Fruit fly (Drosophila melanogaster) whole organism, embryonic: ENCODE measurements around the gene ec.

Experiments used
- CG13424 ChIP-seq: fragments of 200-800 bp; sonication (Bioruptor generic); optimal IDR thresholded peaks from 2 replicates; lab custom pipeline; 2019; ENCODE audit warnings: missing biosample characterization, mild to moderate bottlenecking, missing genetic modification characterization, moderate library complexity
- CG17328 ChIP-seq: fragments of 200-800 bp; sonication (Bioruptor generic); IDR thresholded peaks from 2 replicates; pipeline ENCODE4 v1.3.6; 2022; ENCODE audit warnings: missing biosample characterization, missing genetic modification characterization
- CG17385 ChIP-seq: fragments of 200-800 bp; sonication (Bioruptor generic); optimal IDR thresholded peaks from 3 replicates; lab custom pipeline; 2018; ENCODE audit warnings: missing biosample characterization, mild to moderate bottlenecking, missing genetic modification characterization
- CG17612 ChIP-seq: fragments of 200-800 bp; sonication (Bioruptor generic); IDR thresholded peaks from 2 replicates; pipeline ENCODE4 v1.3.6; 2022; ENCODE audit warnings: missing biosample characterization, missing genetic modification characterization
- CG1832 ChIP-seq: fragments of 200-800 bp; sonication (Bioruptor generic); optimal IDR thresholded peaks from 2 replicates; lab custom pipeline; 2017; ENCODE audit warnings: missing biosample characterization, mild to moderate bottlenecking, missing genetic modification characterization, inconsistent platforms
- CG18599 ChIP-seq: fragments of 200-800 bp; sonication (Bioruptor generic); optimal IDR thresholded peaks from 3 replicates; lab custom pipeline; 2017; ENCODE audit warnings: missing biosample characterization, missing genetic modification characterization, mild to moderate bottlenecking, moderate library complexity, missing genetic modification reagents
- CG2712 ChIP-seq: fragments of 200-800 bp; optimal IDR thresholded peaks from 3 replicates; lab custom pipeline; 2019; ENCODE audit warnings: missing biosample characterization, mild to moderate bottlenecking, missing genetic modification characterization, moderate library complexity
- CG32532 ChIP-seq: fragments of 200-800 bp; sonication (Bioruptor generic); IDR thresholded peaks from 2 replicates; pipeline ENCODE4 v1.3.6; 2022; ENCODE audit warnings: missing biosample characterization, missing genetic modification characterization
- CG4617 ChIP-seq: fragments of 200-800 bp; sonication (Bioruptor generic); optimal IDR thresholded peaks from 3 replicates; lab custom pipeline; 2016; ENCODE audit warnings: missing biosample characterization, missing genetic modification characterization, borderline replicate concordance
- CG6683 ChIP-seq: fragments of 200-800 bp; sonication (Bioruptor generic); optimal IDR thresholded peaks from 2 replicates; lab custom pipeline; 2017; ENCODE audit warnings: missing biosample characterization, mild to moderate bottlenecking, missing genetic modification characterization, missing genetic modification reagents
- CG8944 ChIP-seq: fragments of 200-800 bp; sonication (Bioruptor generic); optimal IDR thresholded peaks from 3 replicates; lab custom pipeline; 2016; ENCODE audit warnings: missing biosample characterization, missing genetic modification characterization
- D19A ChIP-seq: fragments of 200-800 bp; optimal IDR thresholded peaks from 3 replicates; lab custom pipeline; 2019; ENCODE audit warnings: missing biosample characterization, mild to moderate bottlenecking, missing genetic modification characterization, moderate library complexity
- Dip3 ChIP-seq: fragments of 200-800 bp; sonication (Bioruptor generic); optimal IDR thresholded peaks from 3 replicates; lab custom pipeline; 2016; ENCODE audit warnings: missing biosample characterization, missing genetic modification characterization
- Dll ChIP-seq: fragments of 200-800 bp; sonication (Bioruptor generic); IDR thresholded peaks from 4 replicates; pipeline ENCODE4 v1.3.6; 2022; ENCODE audit warnings: missing biosample characterization, missing genetic modification characterization; ENCODE audit not compliant: partially characterized antibody
- HLH54F ChIP-seq: fragments of 200-800 bp; sonication (Bioruptor generic); optimal IDR thresholded peaks from 3 replicates; lab custom pipeline; 2016; ENCODE audit warnings: missing biosample characterization, missing genetic modification characterization
- Hr3 ChIP-seq: fragments of 200-800 bp; sonication (Bioruptor generic); optimal IDR thresholded peaks from 3 replicates; lab custom pipeline; 2016; ENCODE audit warnings: missing biosample characterization, missing genetic modification characterization
- Lhr ChIP-seq: fragments of 200-800 bp; sonication (Bioruptor generic); optimal IDR thresholded peaks from 3 replicates; lab custom pipeline; 2017; ENCODE audit warnings: mild to moderate bottlenecking, missing biosample characterization, missing genetic modification reagents, missing genetic modification characterization
- Med ChIP-seq: fragments of 200-800 bp; sonication (Bioruptor generic); peaks from one replicate; lab custom pipeline; 2016; ENCODE audit warnings: missing biosample characterization, missing genetic modification characterization, mild to moderate bottlenecking, inconsistent platforms, moderate library complexity
- NK7.1 ChIP-seq: fragments of 200-800 bp; sonication (Bioruptor generic); optimal IDR thresholded peaks from 3 replicates; lab custom pipeline; 2016; ENCODE audit warnings: missing biosample characterization, missing genetic modification characterization
- Nf-YC ChIP-seq: fragments of 200-800 bp; optimal IDR thresholded peaks from 3 replicates; lab custom pipeline; 2019; ENCODE audit warnings: missing biosample characterization, mild to moderate bottlenecking, missing genetic modification characterization, moderate library complexity
- Pdp1 ChIP-seq, 2 experiments: fragments of 200-800 bp; sonication (Bioruptor generic); optimal IDR thresholded peaks; 3 replicates each; lab custom pipeline; 2016; ENCODE audit warnings: missing biosample characterization in 2 of 2, missing genetic modification characterization in 2 of 2, mild to moderate bottlenecking in 1 of 2, moderate library complexity in 1 of 2
- Side ChIP-seq: fragments of 200-800 bp; sonication (Bioruptor generic); optimal IDR thresholded peaks from 2 replicates; lab custom pipeline; 2016; ENCODE audit warnings: missing biosample characterization, missing genetic modification characterization
- Ssrp ChIP-seq: fragments of 200-800 bp; sonication (Bioruptor generic); optimal IDR thresholded peaks from 2 replicates; lab custom pipeline; 2018; ENCODE audit warnings: missing biosample characterization, mild to moderate bottlenecking, missing genetic modification characterization, moderate library complexity
- ac ChIP-seq: fragments of 200-800 bp; sonication (Bioruptor generic); optimal IDR thresholded peaks from 3 replicates; lab custom pipeline; 2017; ENCODE audit warnings: missing biosample characterization, mild to moderate bottlenecking, missing genetic modification characterization
- ash1 ChIP-seq: fragments of 200-800 bp; sonication (Bioruptor generic); optimal IDR thresholded peaks from 2 replicates; lab custom pipeline; 2018; ENCODE audit warnings: missing biosample characterization, mild to moderate bottlenecking, missing genetic modification characterization
- cg ChIP-seq: fragments of 200-800 bp; sonication (Bioruptor generic); optimal IDR thresholded peaks from 3 replicates; lab custom pipeline; 2019; ENCODE audit warnings: missing biosample characterization, mild to moderate bottlenecking, missing genetic modification characterization, moderate library complexity
- chinmo ChIP-seq: fragments of 200-800 bp; sonication (Bioruptor generic); IDR thresholded peaks from 4 replicates; pipeline ENCODE4 v1.3.6; 2022; ENCODE audit warnings: missing biosample characterization, missing genetic modification characterization; ENCODE audit not compliant: partially characterized antibody
- chn ChIP-seq: fragments of 200-800 bp; sonication (Bioruptor generic); optimal IDR thresholded peaks from 2 replicates; lab custom pipeline; 2016; ENCODE audit warnings: missing biosample characterization, missing genetic modification characterization
- dati ChIP-seq: fragments of 200-800 bp; sonication (Bioruptor generic); IDR thresholded peaks from 2 replicates; pipeline ENCODE4 v1.3.6; 2022; ENCODE audit warnings: missing biosample characterization, missing genetic modification characterization
- dimm ChIP-seq: fragments of 200-800 bp; sonication (Bioruptor generic); IDR thresholded peaks from 2 replicates; pipeline ENCODE4 v1.3.6; 2022; ENCODE audit warnings: missing biosample characterization, missing genetic modification characterization
- dmrt99B ChIP-seq: fragments of 200-800 bp; sonication (Bioruptor generic); optimal IDR thresholded peaks from 2 replicates; lab custom pipeline; 2018; ENCODE audit warnings: missing biosample characterization, mild to moderate bottlenecking, missing genetic modification characterization, moderate library complexity
- dysf ChIP-seq: fragments of 200-800 bp; sonication (Bioruptor generic); IDR thresholded peaks from 3 replicates; pipeline ENCODE4 v1.3.6; 2022; ENCODE audit warnings: missing biosample characterization, missing genetic modification characterization
- h ChIP-seq: fragments of >200 bp; optimal IDR thresholded peaks from 2 replicates; lab custom pipeline; 2017
- hbn ChIP-seq: fragments of 200-800 bp; sonication (Bioruptor generic); IDR thresholded peaks from 2 replicates; pipeline ENCODE4 v1.3.6; 2022; ENCODE audit warnings: missing biosample characterization, missing genetic modification characterization; ENCODE audit not compliant: partially characterized antibody
- lbe ChIP-seq: fragments of 200-800 bp; sonication (Bioruptor generic); optimal IDR thresholded peaks from 2 replicates; lab custom pipeline; 2016; ENCODE audit warnings: missing biosample characterization, mild to moderate bottlenecking, missing genetic modification characterization
- lilli ChIP-seq: fragments of 200-800 bp; sonication (Bioruptor generic); optimal IDR thresholded peaks from 3 replicates; lab custom pipeline; 2016; ENCODE audit warnings: missing biosample characterization, missing genetic modification characterization
- pb ChIP-seq: fragments of 200-800 bp; sonication (Bioruptor generic); optimal IDR thresholded peaks from 3 replicates; lab custom pipeline; 2016; ENCODE audit warnings: missing biosample characterization, missing genetic modification characterization
- phol ChIP-seq: fragments of 200-800 bp; sonication (Bioruptor generic); optimal IDR thresholded peaks from 3 replicates; lab custom pipeline; 2018; ENCODE audit warnings: missing biosample characterization, mild to moderate bottlenecking, missing genetic modification characterization, moderate library complexity
- schlank ChIP-seq: fragments of 200-800 bp; sonication (Bioruptor generic); optimal IDR thresholded peaks from 2 replicates; lab custom pipeline; 2018; ENCODE audit warnings: missing biosample characterization, mild to moderate bottlenecking, missing genetic modification characterization
- ttk ChIP-seq: fragments of 200-800 bp; sonication (Bioruptor generic); IDR thresholded peaks from 2 replicates; pipeline ENCODE4 v2.1.2; 2022; ENCODE audit warnings: missing biosample characterization, missing genetic modification characterization
- twi ChIP-seq: fragments of 200-800 bp; optimal IDR thresholded peaks from 2 replicates; lab custom pipeline; 2019; ENCODE audit warnings: missing biosample characterization, mild to moderate bottlenecking, missing genetic modification characterization, moderate library complexity
- vfl ChIP-seq: fragments of 200-800 bp; sonication (Bioruptor generic); optimal IDR thresholded peaks from 2 replicates; lab custom pipeline; 2016; ENCODE audit warnings: missing biosample characterization, missing genetic modification characterization
- zen ChIP-seq: fragments of 200-800 bp; sonication (Bioruptor generic); optimal IDR thresholded peaks from 3 replicates; lab custom pipeline; 2018; ENCODE audit warnings: missing biosample characterization, mild to moderate bottlenecking, missing genetic modification characterization, moderate library complexity

The ec gene

dm6 chrX:3866844-3867457, 55.5 kb downstream of the ec start (continued):
- no peak for TF ChIP-seq twi (tag; lab: Kevin White, UChicago)
- peak; percentile 38 for TF ChIP-seq dmrt99B (tag; lab: Kevin White, UChicago)
- TF ChIP-seq chn, result no peak
- TF ChIP-seq lilli (GFP tag; lab: Kevin White, UChicago), result no peak
- TF ChIP-seq CG2712 (tag; lab: Kevin White, UChicago), result peak; percentile 18
- TF ChIP-seq phol (tag; lab: Kevin White, UChicago), result peak; percentile 41
- no peak for TF ChIP-seq CG8944 (GFP tag; lab: Kevin White, UChicago)
- peak; percentile 33 for TF ChIP-seq Med (GFP tag; lab: Kevin White, UChicago)
- no peak for TF ChIP-seq CG18599
- peak; percentile 87 for TF ChIP-seq D19A (tag; lab: Kevin White, UChicago)
- TF ChIP-seq chinmo (GFP tag; lab: Robert Waterston, UW), result no peak
- no peak for TF ChIP-seq CG32532 (GFP tag; lab: Robert Waterston, UW)
- TF ChIP-seq CG13424 (tag; lab: Kevin White, UChicago), result peak; percentile 3
- TF ChIP-seq ac, result no peak
- TF ChIP-seq Lhr (GFP tag; lab: Kevin White, UChicago), result no peak
- TF ChIP-seq hbn (GFP tag; lab: Robert Waterston, UW), result no peak
- no peak for TF ChIP-seq pb (GFP tag; lab: Kevin White, UChicago)
- no peak for TF ChIP-seq Ssrp (tag; lab: Kevin White, UChicago)
- TF ChIP-seq Dll (GFP tag; lab: Robert Waterston, UW), result no peak
- TF ChIP-seq ash1, result no peak
- TF ChIP-seq CG4617 (GFP tag; lab: Kevin White, UChicago), result no peak
- no peak for TF ChIP-seq Side
- no peak for TF ChIP-seq CG6683
- TF ChIP-seq zen, result no peak
- TF ChIP-seq h (lab: Kevin White, UChicago), result no peak
- no peak for TF ChIP-seq HLH54F (GFP tag; lab: Kevin White, UChicago)
- TF ChIP-seq CG17612 (GFP tag; lab: Robert Waterston, UW), result no peak
- TF ChIP-seq ttk (GFP tag; lab: Robert Waterston, UW), result no peak
- no peak for TF ChIP-seq cg (GFP tag; lab: Kevin White, UChicago)
- TF ChIP-seq CG17385, result no peak
- no peak for TF ChIP-seq Dip3
- no peak for TF ChIP-seq schlank (tag; lab: Kevin White, UChicago)
- TF ChIP-seq Pdp1 (GFP tag; optimal IDR thresholded peaks at IDR 0.05; lab: Kevin White, UChicago), result no peak
- no peak for TF ChIP-seq lbe (GFP tag; lab: Kevin White, UChicago)
- TF ChIP-seq dati (GFP tag; lab: Robert Waterston, UW), result no peak
- no peak for TF ChIP-seq NK7.1
- no peak for TF ChIP-seq CG1832 (GFP tag; lab: Kevin White, UChicago)
- TF ChIP-seq vfl (GFP tag; lab: Kevin White, UChicago), result no peak
- peak; percentile 22 for TF ChIP-seq Hr3 (GFP tag; lab: Kevin White, UChicago)
- peak; percentile 14; the same call in 1 of the 3 replicates for TF ChIP-seq dysf (GFP tag; lab: Robert Waterston, UW)
- TF ChIP-seq dimm (GFP tag; lab: Robert Waterston, UW), result no peak
- no peak for TF ChIP-seq Nf-YC (tag; lab: Kevin White, UChicago)
- TF ChIP-seq CG17328 (GFP tag; lab: Robert Waterston, UW), result no peak
